Worm (Caenorhabditis elegans) whole organism, L1 larva: ENCODE results near the gene srh-39.

ENCODE experiments used
- aha-1 ChIP-seq: fragments of 150-350 bp; optimal IDR thresholded peaks from 2 replicates; lab custom pipeline; 2014; ENCODE audit warnings: missing biosample characterization, missing genetic modification characterization
- ama-1 ChIP-seq: fragments of 150-350 bp; optimal IDR thresholded peaks from 2 replicates; lab custom pipeline; 2014
- blmp-1 ChIP-seq: fragments of 150-350 bp; optimal IDR thresholded peaks from 2 replicates; lab custom pipeline; 2014; ENCODE audit warnings: missing biosample characterization, missing genetic modification characterization
- ceh-90 ChIP-seq: sonication (generic microtip); optimal IDR thresholded peaks from 2 replicates; lab custom pipeline; 2016; ENCODE audit warnings: missing genetic modification characterization, missing compliant biosample characterization
- ces-1 ChIP-seq: fragments of 150-350 bp; optimal IDR thresholded peaks from 2 replicates; lab custom pipeline; 2014; ENCODE audit warnings: missing biosample characterization, missing genetic modification reagents, missing genetic modification characterization
- dpl-1 ChIP-seq, 3 experiments: fragments of 150-350 bp in 2 of 3; sonication (generic microtip) in 1 of 3; optimal IDR thresholded peaks; 2 replicates each; lab custom pipeline; 2014 to 2017; ENCODE audit warnings: missing biosample characterization in 3 of 3, missing genetic modification characterization in 3 of 3, missing genetic modification reagents in 3 of 3
- efl-1 ChIP-seq, 4 experiments: fragments of 150-350 bp; optimal IDR thresholded peaks in 3 of 4; peaks in 1 of 4; 1 replicate in 1 of 4; 2 replicates in 3 of 4; lab custom pipeline; 2014; ENCODE audit warnings: missing biosample characterization in 2 of 4, missing genetic modification characterization in 2 of 4, missing genetic modification reagents in 2 of 4
- efl-3 ChIP-seq: fragments of 200-800 bp; sonication (Bioruptor generic); optimal IDR thresholded peaks from 2 replicates; lab custom pipeline; 2018; ENCODE audit warnings: mild to moderate bottlenecking, missing genetic modification characterization, missing compliant biosample characterization
- egl-13 ChIP-seq: sonication (generic microtip); optimal IDR thresholded peaks from 2 replicates; lab custom pipeline; 2016; ENCODE audit warnings: missing genotype, missing genetic modification reagents, missing genetic modification characterization, missing compliant biosample characterization
- elt-3 ChIP-seq, 6 experiments: fragments of 150-350 bp in 1 of 6; sonication (generic microtip); optimal IDR thresholded peaks; 2 replicates each; lab custom pipeline; 2017 to 2018; ENCODE audit warnings: missing biosample characterization in 6 of 6, missing genetic modification characterization in 6 of 6, inconsistent platforms in 1 of 6
- fkh-10 ChIP-seq: sonication (generic microtip); optimal IDR thresholded peaks from 2 replicates; lab custom pipeline; 2017; ENCODE audit warnings: missing biosample characterization, missing genetic modification reagents, missing genetic modification characterization
- fkh-4 ChIP-seq: sonication (generic microtip); optimal IDR thresholded peaks from 2 replicates; lab custom pipeline; 2016; ENCODE audit warnings: missing compliant biosample characterization, missing genetic modification characterization, borderline replicate concordance
- fkh-8 ChIP-seq: sonication (generic microtip); optimal IDR thresholded peaks from 2 replicates; lab custom pipeline; 2016; ENCODE audit warnings: mild to moderate bottlenecking, missing genetic modification characterization, missing compliant biosample characterization
- fos-1 ChIP-seq: fragments of 150-350 bp; optimal IDR thresholded peaks from 2 replicates; lab custom pipeline; 2014; ENCODE audit warnings: missing biosample characterization, missing genetic modification characterization
- grh-1 ChIP-seq: fragments of 200-800 bp; sonication (Bioruptor generic); IDR thresholded peaks from 2 replicates; pipeline ENCODE4 v1.3.6; 2022; ENCODE audit warnings: missing genetic modification reagents, missing genetic modification characterization, missing compliant biosample characterization
- hlh-4 ChIP-seq: sonication (generic microtip); optimal IDR thresholded peaks from 2 replicates; lab custom pipeline; 2016; ENCODE audit warnings: mild to moderate bottlenecking, missing genetic modification characterization, missing compliant biosample characterization
- hpl-2 ChIP-seq: fragments of 150-350 bp; optimal IDR thresholded peaks from 2 replicates; lab custom pipeline; 2014; ENCODE audit warnings: missing biosample characterization, missing genetic modification reagents, missing genetic modification characterization
- irx-1 ChIP-seq: sonication (generic microtip); optimal IDR thresholded peaks from 2 replicates; lab custom pipeline; 2016; ENCODE audit warnings: missing genetic modification characterization, missing compliant biosample characterization
- jun-1 ChIP-seq: fragments of 150-350 bp; optimal IDR thresholded peaks from 2 replicates; lab custom pipeline; 2014; ENCODE audit warnings: missing biosample characterization, missing genetic modification reagents, missing genetic modification characterization
- lin-14 ChIP-seq: fragments of 200-800 bp; sonication (Bioruptor generic); optimal IDR thresholded peaks from 2 replicates; lab custom pipeline; 2018; ENCODE audit warnings: mild to moderate bottlenecking, missing genetic modification characterization, moderate library complexity, missing compliant biosample characterization
- lir-3 ChIP-seq: sonication (generic microtip); optimal IDR thresholded peaks from 2 replicates; lab custom pipeline; 2016; ENCODE audit warnings: mild to moderate bottlenecking, missing genetic modification characterization, moderate library complexity, missing compliant biosample characterization; ENCODE audit not compliant: poor library complexity
- lsy-2 ChIP-seq, 2 experiments: fragments of 150-350 bp; optimal IDR thresholded peaks; 2 replicates each; lab custom pipeline; 2014; ENCODE audit warnings: missing biosample characterization in 2 of 2, missing genetic modification characterization in 2 of 2
- mef-2 ChIP-seq: fragments of 150-350 bp; optimal IDR thresholded peaks from 2 replicates; lab custom pipeline; 2014; ENCODE audit warnings: missing biosample characterization, missing genetic modification characterization
- mep-1 ChIP-seq: fragments of 150-350 bp; optimal IDR thresholded peaks from 2 replicates; lab custom pipeline; 2014; ENCODE audit warnings: missing biosample characterization, missing genetic modification characterization
- nhr-11 ChIP-seq: fragments of 150-350 bp; optimal IDR thresholded peaks from 2 replicates; lab custom pipeline; 2014; ENCODE audit warnings: missing biosample characterization, missing genetic modification characterization
- nhr-12 ChIP-seq: sonication (generic microtip); optimal IDR thresholded peaks from 2 replicates; lab custom pipeline; 2017; ENCODE audit warnings: missing biosample characterization, missing genetic modification characterization
- nhr-19 ChIP-seq: fragments of 200-800 bp; sonication (Bioruptor generic); conservative IDR thresholded peaks from 2 replicates; pipeline ENCODE4 v1.3.6; 2022; ENCODE audit warnings: missing genetic modification characterization, missing compliant biosample characterization
- nhr-20 ChIP-seq: sonication (generic microtip); optimal IDR thresholded peaks from 2 replicates; lab custom pipeline; 2016; ENCODE audit warnings: mild to moderate bottlenecking, missing genetic modification characterization, missing compliant biosample characterization
- nhr-237 ChIP-seq: fragments of 150-350 bp; optimal IDR thresholded peaks from 2 replicates; lab custom pipeline; 2014; ENCODE audit warnings: missing biosample characterization, missing genetic modification characterization
- nhr-47 ChIP-seq: sonication (generic microtip); optimal IDR thresholded peaks from 2 replicates; lab custom pipeline; 2016; ENCODE audit warnings: mild to moderate bottlenecking, missing genetic modification characterization, moderate library complexity, missing compliant biosample characterization
- nhr-71 ChIP-seq: sonication (generic microtip); optimal IDR thresholded peaks from 2 replicates; lab custom pipeline; 2016; ENCODE audit warnings: mild to moderate bottlenecking, missing genetic modification characterization, moderate library complexity, missing compliant biosample characterization
- nhr-76 ChIP-seq: sonication (generic microtip); optimal IDR thresholded peaks from 2 replicates; lab custom pipeline; 2017; ENCODE audit warnings: missing biosample characterization, missing genetic modification characterization
- nhr-85 ChIP-seq: sonication (generic microtip); peaks from one replicate; lab custom pipeline; 2016; ENCODE audit warnings: missing genetic modification characterization, inconsistent platforms, missing compliant biosample characterization
- rnt-1 ChIP-seq: sonication (generic microtip); optimal IDR thresholded peaks from 2 replicates; lab custom pipeline; 2016; ENCODE audit warnings: mild to moderate bottlenecking, missing genetic modification characterization, moderate library complexity, missing compliant biosample characterization
- skn-1 ChIP-seq: fragments of 150-350 bp; optimal IDR thresholded peaks from 2 replicates; lab custom pipeline; 2014; ENCODE audit warnings: missing biosample characterization, missing genetic modification characterization
- snu-23 ChIP-seq: sonication (generic microtip); optimal IDR thresholded peaks from 2 replicates; lab custom pipeline; 2016; ENCODE audit warnings: missing genetic modification characterization, missing compliant biosample characterization
- sup-37 ChIP-seq: fragments of 200-800 bp; sonication (Bioruptor generic); optimal IDR thresholded peaks from 2 replicates; lab custom pipeline; 2018; ENCODE audit warnings: mild to moderate bottlenecking, missing genetic modification characterization, missing compliant biosample characterization
- swsn-7 ChIP-seq: sonication (generic microtip); optimal IDR thresholded peaks from 2 replicates; lab custom pipeline; 2016; ENCODE audit warnings: missing genetic modification characterization, missing compliant biosample characterization
- unc-62 ChIP-seq: fragments of 150-350 bp; optimal IDR thresholded peaks from 2 replicates; lab custom pipeline; 2014; ENCODE audit warnings: missing biosample characterization, missing genetic modification reagents, missing genetic modification characterization
- ztf-4 ChIP-seq: fragments of 150-350 bp; optimal IDR thresholded peaks from 2 replicates; lab custom pipeline; 2014; ENCODE audit warnings: missing biosample characterization, missing genetic modification characterization

Gene srh-39

DNA sequence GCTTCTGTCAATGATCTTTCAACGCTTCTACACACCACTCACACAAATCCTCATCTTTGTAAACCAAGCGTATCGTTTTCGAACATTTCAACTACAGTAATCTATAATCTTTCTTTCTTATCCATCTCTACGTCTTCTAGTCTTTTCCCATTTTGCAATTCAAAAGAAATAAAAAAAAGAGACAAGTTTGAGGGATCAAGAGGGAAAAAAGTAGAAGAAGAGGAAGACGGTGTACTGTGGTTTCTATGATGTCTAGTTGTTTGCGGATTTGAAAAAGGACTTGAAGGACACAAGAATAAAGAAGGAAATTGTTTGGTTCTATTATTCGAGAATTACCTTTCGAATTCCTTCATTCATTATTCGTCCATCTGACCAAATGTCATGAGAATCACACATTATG, 27.2 kb upstream of the srh-39 start:
- TF ChIP-seq aha-1 (tag; lab: Kevin White, UChicago) (no peak), ceh-90 (tag; lab: Kevin White, UChicago) (no peak), fkh-4 (tag; lab: Kevin White, UChicago) (no peak), nhr-237 (tag; lab: Kevin White, UChicago) (no peak), mep-1 (tag; lab: Kevin White, UChicago) (peak; percentile 50), irx-1 (tag; lab: Kevin White, UChicago) (no peak), lir-3 (tag; lab: Kevin White, UChicago) (no peak), ama-1 (no peak), jun-1 (tag; lab: Kevin White, UChicago) (no peak), skn-1 (tag; lab: Kevin White, UChicago) (no peak), unc-62 (GFP tag; lab: Kevin White, UChicago) (no peak), nhr-11 (tag; lab: Kevin White, UChicago) (no peak), efl-3 (GFP tag; lab: Kevin White, UChicago) (no peak), fos-1 (tag; lab: Kevin White, UChicago) (no peak), dpl-1 (GFP tag; optimal IDR thresholded peaks at IDR 0.05; lab: Kevin White, UChicago) (no peak), nhr-85 (tag; lab: Kevin White, UChicago) (peak; percentile 89), rnt-1 (tag; lab: Kevin White, UChicago) (no peak), lsy-2 (tag; optimal IDR thresholded peaks at IDR 0.05; lab: Kevin White, UChicago) (peak in 1 of 2 experiments; percentile 59), fkh-10 (GFP tag; lab: Kevin White, UChicago) (no peak), lin-14 (GFP tag; lab: Kevin White, UChicago) (peak; percentile 68), blmp-1 (tag; lab: Kevin White, UChicago) (peak; percentile 50), nhr-20 (peak; percentile 26), mef-2 (no peak), fkh-8 (tag; lab: Kevin White, UChicago) (no peak), elt-3 (tag; optimal IDR thresholded peaks at IDR 0.05; lab: Kevin White, UChicago) (peak in 2 of 6 experiments; percentile 6 to 40), ces-1 (GFP tag; lab: Kevin White, UChicago) (no peak), snu-23 (GFP tag; lab: Kevin White, UChicago) (peak; percentile 42)

- no peak for TF ChIP-seq swsn-7 (tag; lab: Kevin White, UChicago)
- peak in 4 of 6 experiments; percentile 20 to 74 (median 44) for TF ChIP-seq elt-3 (tag; optimal IDR thresholded peaks at IDR 0.05; lab: Kevin White, UChicago)
- no peak for TF ChIP-seq sup-37 (GFP tag; lab: Kevin White, UChicago)
- no peak for TF ChIP-seq efl-1 (optimal IDR thresholded peaks at IDR 0.05; lab: Kevin White, UChicago)
- TF ChIP-seq efl-1 (GFP tag; optimal IDR thresholded peaks at IDR 0.05 in 1 of 2; lab: Kevin White, UChicago): peak in 1 of 2 experiments; percentile 41
- peak; percentile 7 for TF ChIP-seq nhr-47 (tag; lab: Kevin White, UChicago)
- TF ChIP-seq hlh-4 (tag; lab: Kevin White, UChicago): no peak
- TF ChIP-seq dpl-1 (GFP tag; optimal IDR thresholded peaks at IDR 0.05; lab: Kevin White, UChicago): no peak
- TF ChIP-seq fkh-10 (GFP tag; lab: Kevin White, UChicago): no peak
- TF ChIP-seq nhr-76 (tag; lab: Kevin White, UChicago): no peak
- no peak for TF ChIP-seq hpl-2 (GFP tag; lab: Kevin White, UChicago)
- no peak for TF ChIP-seq nhr-12 (tag; lab: Kevin White, UChicago)
- TF ChIP-seq egl-13: no peak
- TF ChIP-seq nhr-85 (tag; lab: Kevin White, UChicago): peak; percentile 94
- TF ChIP-seq nhr-19: peak; percentile 18; the same call in 1 of the 2 replicates
- no peak for TF ChIP-seq fos-1 (tag; lab: Kevin White, UChicago)
- TF ChIP-seq lsy-2 (tag; optimal IDR thresholded peaks at IDR 0.05; lab: Kevin White, UChicago): peak; percentile 6 to 32
- TF ChIP-seq lin-14 (GFP tag; lab: Kevin White, UChicago): peak; percentile 67
- TF ChIP-seq nhr-71 (tag; lab: Kevin White, UChicago): peak; percentile 8
- TF ChIP-seq blmp-1 (tag; lab: Kevin White, UChicago): peak; percentile 61
- peak; percentile 75 for TF ChIP-seq grh-1 (GFP tag; lab: Robert Waterston, UW)
- peak; percentile 29 for TF ChIP-seq ama-1
- no peak for TF ChIP-seq nhr-237 (tag; lab: Kevin White, UChicago)
- TF ChIP-seq ztf-4 (tag; lab: Kevin White, UChicago): no peak
- TF ChIP-seq ceh-90 (tag; lab: Kevin White, UChicago): no peak
Observed at ce11 chrII:7791408-7792050, 26.2 kb upstream of the srh-39 start.
